Worm (Caenorhabditis elegans): ENCODE data around the gene hal-2.
"Not testable (repeated sequence)": the region's sequence is repeated elsewhere in the genome, so short reads cannot be mapped to it uniquely, and the experiment has no call there.

ce11 chrIII:10050321-10050720, 38.4 kb downstream of the hal-2 start, which contains the start of gene T16G12.3:
- not testable (repeated sequence) for TF ChIP-seq him-1, W03F9.2, dao-5 (tag; optimal IDR thresholded peaks at IDR 0.05)
